Worm (Caenorhabditis elegans) whole organism, L3 larva: ENCODE results near the gene Y55F3BR.10.

Experiments used
- aly-2 ChIP-seq: fragments of 150-350 bp; optimal IDR thresholded peaks from 2 replicates; lab custom pipeline; 2014; ENCODE audit warnings: missing biosample characterization, missing genetic modification characterization
- ama-1 ChIP-seq: fragments of 150-350 bp; optimal IDR thresholded peaks from 2 replicates; lab custom pipeline; 2018
- ceh-9 ChIP-seq: sonication (generic microtip); optimal IDR thresholded peaks from 2 replicates; lab custom pipeline; 2018; ENCODE audit warnings: missing biosample characterization, missing genetic modification characterization
- elt-1 ChIP-seq: fragments of 150-350 bp; optimal IDR thresholded peaks from 2 replicates; lab custom pipeline; 2014; ENCODE audit warnings: missing biosample characterization, missing genetic modification characterization
- fkh-10 ChIP-seq: sonication (generic microtip); optimal IDR thresholded peaks from 2 replicates; lab custom pipeline; 2017; ENCODE audit warnings: missing biosample characterization, missing genetic modification reagents, missing genetic modification characterization
- fos-1 ChIP-seq: fragments of 150-350 bp; optimal IDR thresholded peaks from 2 replicates; lab custom pipeline; 2014; ENCODE audit warnings: missing biosample characterization, missing genetic modification characterization
- lsy-12 ChIP-seq: sonication (generic microtip); optimal IDR thresholded peaks from 2 replicates; lab custom pipeline; 2016; ENCODE audit warnings: mild to moderate bottlenecking, missing genetic modification characterization, missing compliant biosample characterization
- nhr-11 ChIP-seq: fragments of 150-350 bp; optimal IDR thresholded peaks from 2 replicates; lab custom pipeline; 2014; ENCODE audit warnings: missing biosample characterization, missing genetic modification characterization
- nhr-12 ChIP-seq: fragments of 150-350 bp; optimal IDR thresholded peaks from 2 replicates; lab custom pipeline; 2014; ENCODE audit warnings: missing biosample characterization, missing genetic modification characterization
- pha-4 ChIP-seq: fragments of 150-350 bp; optimal IDR thresholded peaks from 2 replicates; lab custom pipeline; 2014; ENCODE audit warnings: missing biosample characterization, missing genetic modification reagents, missing genetic modification characterization
- unc-62 ChIP-seq: fragments of 150-350 bp; sonication (generic microtip); optimal IDR thresholded peaks from 4 replicates; lab custom pipeline; 2014; ENCODE audit warnings: missing biosample characterization, missing genetic modification reagents, missing genetic modification characterization
- zag-1 ChIP-seq: fragments of 150-350 bp; optimal IDR thresholded peaks from 2 replicates; lab custom pipeline; 2014; ENCODE audit warnings: missing biosample characterization, missing genetic modification characterization
- ztf-4 ChIP-seq: fragments of 150-350 bp; optimal IDR thresholded peaks from 2 replicates; lab custom pipeline; 2014; ENCODE audit warnings: missing biosample characterization, missing genetic modification characterization

ce11 chrIV:830262-830960 lies 1.8 kb upstream of the Y55F3BR.10 start:
- TF ChIP-seq ceh-9 (tag; lab: Kevin White, UChicago) (no peak), fkh-10 (no peak), aly-2 (tag; lab: Kevin White, UChicago) (no peak), pha-4 (no peak), lsy-12 (tag; lab: Kevin White, UChicago) (no peak), ztf-4 (tag; lab: Kevin White, UChicago) (no peak), zag-1 (no peak), ama-1 (lab: Kevin White, UChicago) (no peak), nhr-11 (tag; lab: Kevin White, UChicago) (no peak), nhr-12 (tag; lab: Kevin White, UChicago) (no peak), elt-1 (tag; lab: Kevin White, UChicago) (no peak), unc-62 (GFP tag; lab: Kevin White, UChicago) (no peak), fos-1 (tag; lab: Kevin White, UChicago) (no peak)
